Fruit fly (Drosophila melanogaster) whole organism, adult: ENCODE measurements around the gene toy.

Experiments
- CG12768 ChIP-seq: fragments of 200-800 bp; sonication (Bioruptor generic); optimal IDR thresholded peaks from 2 replicates; lab custom pipeline; 2017; ENCODE audit warnings: missing biosample characterization, missing genetic modification characterization, mild to moderate bottlenecking, moderate library complexity, missing genetic modification reagents
- CG1620 ChIP-seq: fragments of 200-800 bp; sonication (Bioruptor generic); optimal IDR thresholded peaks from 2 replicates; lab custom pipeline; 2016; ENCODE audit warnings: missing biosample characterization, missing genetic modification characterization
- CG33017 ChIP-seq: fragments of 200-800 bp; sonication (Bioruptor generic); optimal IDR thresholded peaks from 2 replicates; lab custom pipeline; 2018; ENCODE audit warnings: missing biosample characterization, mild to moderate bottlenecking, missing genetic modification characterization, moderate library complexity
- CG5204 ChIP-seq: fragments of 200-800 bp; sonication (Bioruptor generic); optimal IDR thresholded peaks from 2 replicates; lab custom pipeline; 2016; ENCODE audit warnings: missing biosample characterization, missing genetic modification characterization
- CG7045 ChIP-seq: fragments of 200-800 bp; sonication (Bioruptor generic); optimal IDR thresholded peaks from 2 replicates; lab custom pipeline; 2017; ENCODE audit warnings: missing biosample characterization, mild to moderate bottlenecking, missing genetic modification characterization
- CG7101 ChIP-seq: fragments of 200-800 bp; sonication (Bioruptor generic); optimal IDR thresholded peaks from 2 replicates; lab custom pipeline; 2018; ENCODE audit warnings: missing biosample characterization, mild to moderate bottlenecking, missing genetic modification characterization, moderate library complexity
- Mnt ChIP-seq: fragments of 200-800 bp; sonication (Bioruptor generic); optimal IDR thresholded peaks from 2 replicates; lab custom pipeline; 2016; ENCODE audit warnings: missing biosample characterization, mild to moderate bottlenecking, missing genetic modification characterization
- cic ChIP-seq: fragments of 200-800 bp; sonication (Bioruptor generic); optimal IDR thresholded peaks from 2 replicates; lab custom pipeline; 2017; ENCODE audit warnings: missing biosample characterization, mild to moderate bottlenecking, missing genetic modification characterization, moderate library complexity
- cnc ChIP-seq, 2 experiments: fragments of >200 bp; optimal IDR thresholded peaks; 2 replicates each; lab custom pipeline; 2017
- kay ChIP-seq: fragments of 200-800 bp; sonication (Bioruptor generic); peaks from one replicate; lab custom pipeline; 2016; ENCODE audit warnings: missing biosample characterization, missing genetic modification characterization, borderline replicate concordance
- ovo ChIP-seq: fragments of 200-800 bp; sonication (Bioruptor generic); optimal IDR thresholded peaks from 2 replicates; lab custom pipeline; 2016; ENCODE audit warnings: missing biosample characterization, missing genetic modification characterization

- TF ChIP-seq CG7101 (no peak), CG7045 (GFP tag; lab: Kevin White, UChicago) (no peak), CG12768 (GFP tag; lab: Kevin White, UChicago) (no peak), CG33017 (tag; lab: Kevin White, UChicago) (no peak), CG1620 (GFP tag; lab: Kevin White, UChicago) (no peak), ovo (no peak), cic (no peak), kay (GFP tag; lab: Kevin White, UChicago) (no peak), CG5204 (GFP tag; lab: Kevin White, UChicago) (no peak), cnc (optimal IDR thresholded peaks at IDR 0.05; lab: Kevin White, UChicago) (no peak), Mnt (GFP tag; lab: Kevin White, UChicago) (no peak)
These were observed 4.8 kb upstream of the toy start for dm6 chr4:984755-985154.
